Fruit fly (Drosophila melanogaster) whole organism, adult: Measurements from ENCODE around the gene cu.
A peak's percentile ranks its signal among the peaks of the same experiment; 100 is the strongest.

Experiments
- CG11617 ChIP-seq: fragments of 200-800 bp; sonication (Bioruptor generic); optimal IDR thresholded peaks from 2 replicates; lab custom pipeline; 2017; ENCODE audit warnings: mild to moderate bottlenecking, missing biosample characterization, missing genetic modification reagents, missing genetic modification characterization
- CG12768 ChIP-seq: fragments of 200-800 bp; sonication (Bioruptor generic); optimal IDR thresholded peaks from 2 replicates; lab custom pipeline; 2017; ENCODE audit warnings: missing biosample characterization, missing genetic modification characterization, mild to moderate bottlenecking, moderate library complexity, missing genetic modification reagents
- CG14711 ChIP-seq: fragments of 200-800 bp; sonication (Bioruptor generic); optimal IDR thresholded peaks from 2 replicates; lab custom pipeline; 2018; ENCODE audit warnings: missing biosample characterization, mild to moderate bottlenecking, missing genetic modification characterization, moderate library complexity
- CG1620 ChIP-seq: fragments of 200-800 bp; sonication (Bioruptor generic); optimal IDR thresholded peaks from 2 replicates; lab custom pipeline; 2016; ENCODE audit warnings: missing biosample characterization, missing genetic modification characterization
- CG33017 ChIP-seq: fragments of 200-800 bp; sonication (Bioruptor generic); optimal IDR thresholded peaks from 2 replicates; lab custom pipeline; 2018; ENCODE audit warnings: missing biosample characterization, mild to moderate bottlenecking, missing genetic modification characterization, moderate library complexity
- CG5204 ChIP-seq: fragments of 200-800 bp; sonication (Bioruptor generic); optimal IDR thresholded peaks from 2 replicates; lab custom pipeline; 2016; ENCODE audit warnings: missing biosample characterization, missing genetic modification characterization
- CG7045 ChIP-seq: fragments of 200-800 bp; sonication (Bioruptor generic); optimal IDR thresholded peaks from 2 replicates; lab custom pipeline; 2017; ENCODE audit warnings: missing biosample characterization, mild to moderate bottlenecking, missing genetic modification characterization
- CG7101 ChIP-seq: fragments of 200-800 bp; sonication (Bioruptor generic); optimal IDR thresholded peaks from 2 replicates; lab custom pipeline; 2018; ENCODE audit warnings: missing biosample characterization, mild to moderate bottlenecking, missing genetic modification characterization, moderate library complexity
- Clk ChIP-seq: fragments of 200-800 bp; sonication (Bioruptor generic); optimal IDR thresholded peaks from 2 replicates; lab custom pipeline; 2017; ENCODE audit warnings: missing biosample characterization, missing genetic modification characterization
- Crg-1 ChIP-seq: fragments of 200-800 bp; sonication (Bioruptor generic); optimal IDR thresholded peaks from 2 replicates; lab custom pipeline; 2016; ENCODE audit warnings: missing biosample characterization, missing genetic modification characterization
- Hr96 ChIP-seq: fragments of 200-800 bp; sonication (Bioruptor generic); optimal IDR thresholded peaks from 2 replicates; lab custom pipeline; 2016; ENCODE audit warnings: missing biosample characterization, missing genetic modification characterization
- Mnt ChIP-seq: fragments of 200-800 bp; sonication (Bioruptor generic); optimal IDR thresholded peaks from 2 replicates; lab custom pipeline; 2016; ENCODE audit warnings: missing biosample characterization, mild to moderate bottlenecking, missing genetic modification characterization
- bab1 ChIP-seq: fragments of 200-800 bp; sonication (Bioruptor generic); optimal IDR thresholded peaks from 3 replicates; lab custom pipeline; 2019; ENCODE audit warnings: missing biosample characterization, mild to moderate bottlenecking, missing genetic modification characterization, moderate library complexity
- cic ChIP-seq: fragments of 200-800 bp; sonication (Bioruptor generic); optimal IDR thresholded peaks from 2 replicates; lab custom pipeline; 2017; ENCODE audit warnings: missing biosample characterization, mild to moderate bottlenecking, missing genetic modification characterization, moderate library complexity
- cnc ChIP-seq, 2 experiments: fragments of >200 bp; optimal IDR thresholded peaks; 2 replicates each; lab custom pipeline; 2017
- kay ChIP-seq: fragments of 200-800 bp; sonication (Bioruptor generic); peaks from one replicate; lab custom pipeline; 2016; ENCODE audit warnings: missing biosample characterization, missing genetic modification characterization, borderline replicate concordance
- ovo ChIP-seq: fragments of 200-800 bp; sonication (Bioruptor generic); optimal IDR thresholded peaks from 2 replicates; lab custom pipeline; 2016; ENCODE audit warnings: missing biosample characterization, missing genetic modification characterization
- pad ChIP-seq: fragments of 200-800 bp; sonication (Bioruptor generic); optimal IDR thresholded peaks from 3 replicates; lab custom pipeline; 2017; ENCODE audit warnings: missing biosample characterization, missing genetic modification characterization, mild to moderate bottlenecking, moderate library complexity, missing genetic modification reagents
- tj ChIP-seq: fragments of 200-800 bp; sonication (Bioruptor generic); optimal IDR thresholded peaks from 3 replicates; lab custom pipeline; 2017; ENCODE audit warnings: missing biosample characterization, mild to moderate bottlenecking, missing genetic modification characterization, moderate library complexity
- toe ChIP-seq: fragments of 200-800 bp; sonication (Bioruptor generic); optimal IDR thresholded peaks from 2 replicates; lab custom pipeline; 2016; ENCODE audit warnings: missing biosample characterization, missing genetic modification characterization

Gene cu

DNA sequence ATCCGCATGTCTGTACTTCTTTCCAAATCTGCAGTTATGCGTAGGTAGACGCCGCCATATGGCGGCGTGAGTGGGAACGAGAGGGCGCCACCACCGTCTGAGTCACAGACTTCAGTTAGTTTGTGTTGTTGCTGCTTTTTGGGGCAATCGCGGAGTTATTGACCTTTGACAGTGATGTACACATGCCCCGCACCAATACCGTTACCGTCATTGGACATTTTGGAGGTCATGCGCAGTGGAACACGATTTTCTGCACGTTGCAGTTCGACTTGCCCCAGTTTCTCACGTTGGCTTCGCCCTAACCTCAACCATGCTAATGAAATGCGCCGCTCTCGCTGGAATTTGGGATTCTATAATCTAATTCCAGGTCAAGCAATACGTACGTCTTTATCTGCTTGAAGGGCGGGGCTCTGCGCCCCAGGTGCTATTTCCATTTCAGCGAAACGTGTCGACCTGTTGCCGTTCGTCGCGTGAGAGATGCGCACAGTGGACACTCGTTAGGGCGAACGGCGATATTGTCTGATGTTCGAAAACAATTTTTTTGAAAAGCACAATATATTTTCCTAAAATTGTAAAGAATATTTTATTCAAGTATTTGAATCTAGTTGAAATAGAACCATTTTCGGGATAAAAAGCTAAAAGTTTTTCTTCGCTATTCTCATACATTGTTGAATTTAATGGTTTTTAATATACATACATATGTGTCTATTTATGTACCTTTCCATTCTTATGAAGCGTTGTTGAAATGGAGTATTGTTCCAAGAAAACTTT lies 14.1 kb downstream of the cu start:
- TF ChIP-seq CG11617 (GFP tag; lab: Kevin White, UChicago) (peak; percentile 69), CG7101 (tag; lab: Kevin White, UChicago) (peak; percentile 68), CG33017 (peak; percentile 49), bab1 (GFP tag; lab: Kevin White, UChicago) (peak; percentile 55), CG5204 (GFP tag; lab: Kevin White, UChicago) (no peak), Crg-1 (GFP tag; lab: Kevin White, UChicago) (peak; percentile 40), CG1620 (GFP tag; lab: Kevin White, UChicago) (peak; percentile 61), toe (peak; percentile 72), cnc (optimal IDR thresholded peaks at IDR 0.05; lab: Kevin White, UChicago) (no peak), kay (no peak), cic (GFP tag; lab: Kevin White, UChicago) (peak; percentile 61), tj (GFP tag; lab: Kevin White, UChicago) (peak; percentile 75), CG12768 (GFP tag; lab: Kevin White, UChicago) (peak; percentile 68), Clk (GFP tag; lab: Kevin White, UChicago) (no peak), ovo (GFP tag; lab: Kevin White, UChicago) (peak; percentile 87), Mnt (GFP tag; lab: Kevin White, UChicago) (peak; percentile 95), pad (GFP tag; lab: Kevin White, UChicago) (peak; percentile 58), CG14711 (peak; percentile 62), Hr96 (GFP tag; lab: Kevin White, UChicago) (peak; percentile 67), CG7045 (GFP tag; lab: Kevin White, UChicago) (peak; percentile 44)

DNA sequence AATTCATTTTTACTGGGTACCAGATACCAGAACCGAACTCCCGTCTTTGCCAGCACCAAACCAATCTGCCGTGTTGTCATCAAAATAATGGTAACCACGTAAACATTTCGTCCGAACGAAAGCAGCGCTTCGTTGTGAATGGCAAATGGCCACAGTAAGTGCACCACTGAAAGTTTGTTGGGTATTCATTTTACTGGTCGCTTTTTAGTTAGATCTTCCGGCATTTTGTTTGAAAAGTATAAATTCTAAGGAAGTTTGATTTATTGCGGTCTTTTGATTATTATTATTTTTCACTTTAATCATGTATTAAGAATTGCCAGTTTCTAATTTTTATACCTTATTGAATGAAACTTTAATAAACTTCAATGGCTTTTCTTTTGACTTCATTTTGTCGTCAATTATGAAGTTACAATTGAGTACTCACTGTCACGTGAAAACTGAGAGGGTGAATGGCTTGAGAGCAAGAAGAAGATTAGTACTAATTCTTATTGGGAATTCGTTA lies 17.1 kb downstream of the cu start, which contains the start of gene ZnT86D:
TSS of gene ZnT86D (minus strand) at position 91 of the 502 bp plus-strand sequence.
- TF ChIP-seq toe (peak; percentile 70), cic (GFP tag; lab: Kevin White, UChicago) (peak; percentile 68), Mnt (GFP tag; lab: Kevin White, UChicago) (peak; percentile 83), Clk (GFP tag; lab: Kevin White, UChicago) (peak; percentile 47), kay (no peak), bab1 (GFP tag; lab: Kevin White, UChicago) (peak; percentile 75), CG5204 (GFP tag; lab: Kevin White, UChicago) (peak; percentile 80), ovo (GFP tag; lab: Kevin White, UChicago) (peak; percentile 27), tj (GFP tag; lab: Kevin White, UChicago) (peak; percentile 54), Crg-1 (GFP tag; lab: Kevin White, UChicago) (peak; percentile 34), cnc (optimal IDR thresholded peaks at IDR 0.05; lab: Kevin White, UChicago) (no peak), pad (GFP tag; lab: Kevin White, UChicago) (peak; percentile 70), CG1620 (GFP tag; lab: Kevin White, UChicago) (peak; percentile 68), CG33017 (peak; percentile 86), CG7045 (GFP tag; lab: Kevin White, UChicago) (peak; percentile 72), CG7101 (tag; lab: Kevin White, UChicago) (peak; percentile 86), CG12768 (GFP tag; lab: Kevin White, UChicago) (peak; percentile 78), CG11617 (GFP tag; lab: Kevin White, UChicago) (peak; percentile 82), CG14711 (peak; percentile 75), Hr96 (GFP tag; lab: Kevin White, UChicago) (peak; percentile 74)

DNA sequence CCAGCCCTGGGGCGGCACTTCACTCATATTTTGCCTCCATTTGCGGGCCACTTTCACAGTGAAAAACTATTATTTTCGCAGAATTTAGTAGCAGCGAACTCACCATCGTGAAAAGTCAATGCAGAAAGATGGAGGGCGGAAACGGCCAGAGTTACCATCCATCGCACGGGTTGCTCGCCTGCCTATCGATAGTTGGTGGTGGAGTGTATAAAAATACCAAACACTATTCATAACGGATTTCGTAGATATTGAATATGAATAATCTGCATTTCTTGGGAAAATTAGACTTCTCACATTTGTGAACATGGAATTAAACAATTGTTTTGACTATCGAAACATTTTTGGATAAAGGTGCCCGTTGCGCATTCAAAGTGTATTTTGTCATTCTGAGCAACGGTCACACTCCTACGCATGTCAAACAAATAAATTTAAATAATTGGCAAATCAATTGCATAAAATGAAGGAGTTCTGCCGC lies 18.8 kb downstream of the cu start, which contains the start of the genes RpS25 and CG4820:
TSS of gene RpS25 (minus strand) at position 132 of the 475 bp plus-strand sequence.
TSS of gene CG4820 (plus strand) at position 380 of the 475 bp plus-strand sequence.
- TF ChIP-seq tj (GFP tag; lab: Kevin White, UChicago), result peak; percentile 82
- TF ChIP-seq Clk (GFP tag; lab: Kevin White, UChicago), result peak; percentile 88
- TF ChIP-seq CG12768 (GFP tag; lab: Kevin White, UChicago), result peak; percentile 93
- TF ChIP-seq Crg-1 (GFP tag; lab: Kevin White, UChicago), result peak; percentile 96
- peak; percentile 88 for TF ChIP-seq CG33017
- peak; percentile 96 for TF ChIP-seq CG11617 (GFP tag; lab: Kevin White, UChicago)
- peak; percentile 81 for TF ChIP-seq cic (GFP tag; lab: Kevin White, UChicago)
- TF ChIP-seq pad (GFP tag; lab: Kevin White, UChicago), result peak; percentile 83
- peak; percentile 90 for TF ChIP-seq CG7045 (GFP tag; lab: Kevin White, UChicago)
- TF ChIP-seq CG1620 (GFP tag; lab: Kevin White, UChicago), result peak; percentile 96
- no peak for TF ChIP-seq cnc (optimal IDR thresholded peaks at IDR 0.05; lab: Kevin White, UChicago)
- TF ChIP-seq Mnt (GFP tag; lab: Kevin White, UChicago), result peak; percentile 93
- peak; percentile 97 for TF ChIP-seq bab1 (GFP tag; lab: Kevin White, UChicago)
- TF ChIP-seq toe, result peak; percentile 87
- peak; percentile 97 for TF ChIP-seq CG14711
- TF ChIP-seq CG7101 (tag; lab: Kevin White, UChicago), result peak; percentile 94
- TF ChIP-seq ovo (GFP tag; lab: Kevin White, UChicago), result peak; percentile 91
- TF ChIP-seq CG5204 (GFP tag; lab: Kevin White, UChicago), result no peak
- no peak for TF ChIP-seq kay
- peak; percentile 94 for TF ChIP-seq Hr96 (GFP tag; lab: Kevin White, UChicago)

DNA sequence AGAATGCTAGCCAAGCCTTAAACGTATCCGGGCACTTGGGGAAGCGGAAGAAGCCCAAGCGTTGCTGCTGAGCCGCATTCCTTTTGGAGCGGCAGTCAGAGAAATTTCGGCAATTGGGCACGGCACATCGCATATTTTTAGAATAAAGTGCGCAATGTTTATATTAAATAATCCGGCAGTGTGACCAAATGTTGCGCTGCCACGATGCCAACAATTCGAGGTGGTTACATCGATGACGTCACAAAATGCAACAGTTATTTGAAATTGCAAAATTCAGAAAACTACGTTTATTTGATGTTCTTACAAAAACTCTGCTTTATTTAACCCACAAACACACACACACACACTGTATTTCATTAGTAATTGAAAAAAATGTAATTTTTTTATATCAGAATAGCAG lies 22.5 kb downstream of the cu start, which contains the start of gene CG6689:
TSS of gene CG6689 (minus strand) at position 182 of the 400 bp plus-strand sequence.
- TF ChIP-seq CG11617 (GFP tag; lab: Kevin White, UChicago), result peak; percentile 6
- no peak for TF ChIP-seq CG1620 (GFP tag; lab: Kevin White, UChicago)
- TF ChIP-seq Mnt (GFP tag; lab: Kevin White, UChicago), result peak; percentile 13
